Fruit fly (Drosophila melanogaster) whole organism, embryonic: ENCODE results near the gene senju.
A peak's percentile ranks its signal among the peaks of the same experiment; 100 is the strongest.

ENCODE experiments used
- Ada2b ChIP-seq: fragments of 200-800 bp; sonication (Bioruptor generic); IDR thresholded peaks from 2 replicates; pipeline ENCODE4 v1.3.6; 2022; ENCODE audit warnings: missing biosample characterization, missing genetic modification characterization
- B-H1 ChIP-seq: fragments of 200-800 bp; sonication (Bioruptor generic); IDR thresholded peaks from 3 replicates; pipeline ENCODE4 v1.3.6; 2022; ENCODE audit warnings: missing biosample characterization, missing genetic modification characterization
- BEAF-32 ChIP-seq: fragments of 200-800 bp; sonication (Bioruptor generic); optimal IDR thresholded peaks from 3 replicates; lab custom pipeline; 2017; ENCODE audit warnings: missing biosample characterization, missing genetic modification characterization, mild to moderate bottlenecking, moderate library complexity, missing genetic modification reagents
- Blimp-1 ChIP-seq: fragments of 200-800 bp; sonication (Bioruptor generic); optimal IDR thresholded peaks from 3 replicates; lab custom pipeline; 2018; ENCODE audit warnings: missing biosample characterization, missing genetic modification characterization, mild to moderate bottlenecking, moderate library complexity, missing genetic modification reagents
- CG1024 ChIP-seq: fragments of 200-800 bp; sonication (Bioruptor generic); IDR thresholded peaks from 2 replicates; pipeline ENCODE4 v1.3.6; 2022; ENCODE audit warnings: missing biosample characterization, missing genetic modification characterization
- CG10959 ChIP-seq: fragments of 200-800 bp; sonication (Bioruptor generic); IDR thresholded peaks from 2 replicates; pipeline ENCODE4 v1.3.6; 2022; ENCODE audit warnings: missing biosample characterization, missing genetic modification characterization
- CG11085 ChIP-seq: fragments of 200-800 bp; sonication (Bioruptor generic); IDR thresholded peaks from 2 replicates; pipeline ENCODE4 v1.3.6; 2022; ENCODE audit warnings: missing biosample characterization, missing genetic modification characterization
- CG11695 ChIP-seq: fragments of 200-800 bp; sonication (Bioruptor generic); IDR thresholded peaks from 3 replicates; pipeline ENCODE4 v1.3.6; 2022; ENCODE audit warnings: missing biosample characterization, missing genetic modification characterization
- CG12391 ChIP-seq: fragments of 200-800 bp; sonication (Bioruptor generic); optimal IDR thresholded peaks from 3 replicates; lab custom pipeline; 2018; ENCODE audit warnings: missing biosample characterization, mild to moderate bottlenecking, missing genetic modification characterization, moderate library complexity
- CG12659 ChIP-seq: fragments of 200-800 bp; sonication (Bioruptor generic); optimal IDR thresholded peaks from 3 replicates; lab custom pipeline; 2017; ENCODE audit warnings: mild to moderate bottlenecking, missing biosample characterization, missing genetic modification reagents, missing genetic modification characterization
- CG13424 ChIP-seq: fragments of 200-800 bp; sonication (Bioruptor generic); optimal IDR thresholded peaks from 2 replicates; lab custom pipeline; 2019; ENCODE audit warnings: missing biosample characterization, mild to moderate bottlenecking, missing genetic modification characterization, moderate library complexity
- CG13894 ChIP-seq: fragments of 200-800 bp; sonication (Bioruptor generic); optimal IDR thresholded peaks from 3 replicates; lab custom pipeline; 2018; ENCODE audit warnings: missing biosample characterization, mild to moderate bottlenecking, missing genetic modification characterization, moderate library complexity
- CG15269 ChIP-seq: fragments of 200-800 bp; sonication (Bioruptor generic); optimal IDR thresholded peaks from 2 replicates; lab custom pipeline; 2018; ENCODE audit warnings: missing biosample characterization, mild to moderate bottlenecking, missing genetic modification characterization, moderate library complexity
- CG15696 ChIP-seq: fragments of 200-800 bp; sonication (Bioruptor generic); optimal IDR thresholded peaks from 2 replicates; lab custom pipeline; 2019; ENCODE audit warnings: missing biosample characterization, mild to moderate bottlenecking, missing genetic modification characterization, moderate library complexity
- CG16815 ChIP-seq: fragments of 200-800 bp; sonication (Bioruptor generic); optimal IDR thresholded peaks from 3 replicates; lab custom pipeline; 2017; ENCODE audit warnings: missing biosample characterization, mild to moderate bottlenecking, missing genetic modification characterization
- CG17361 ChIP-seq: fragments of 200-800 bp; sonication (Bioruptor generic); IDR thresholded peaks from 3 replicates; pipeline ENCODE4 v1.3.6; 2022; ENCODE audit warnings: missing biosample characterization, missing genetic modification characterization
- CG2116 ChIP-seq: fragments of 200-800 bp; sonication (Bioruptor generic); optimal IDR thresholded peaks from 3 replicates; lab custom pipeline; 2018; ENCODE audit warnings: missing biosample characterization, mild to moderate bottlenecking, missing genetic modification characterization
- CG2129 ChIP-seq: fragments of 200-800 bp; sonication (Bioruptor generic); IDR thresholded peaks from 2 replicates; pipeline ENCODE4 v1.3.6; 2022; ENCODE audit warnings: missing biosample characterization, missing genetic modification characterization; ENCODE audit not compliant: partially characterized antibody
- CG32772 ChIP-seq: fragments of 200-800 bp; sonication (Bioruptor generic); IDR thresholded peaks from 2 replicates; pipeline ENCODE4 v1.3.6; 2022; ENCODE audit warnings: missing biosample characterization, missing genetic modification characterization
- CG4820 ChIP-seq: fragments of 200-800 bp; sonication (Bioruptor generic); optimal IDR thresholded peaks from 3 replicates; lab custom pipeline; 2016; ENCODE audit warnings: missing biosample characterization, missing genetic modification characterization
- CG5953 ChIP-seq: fragments of 200-800 bp; sonication (Bioruptor generic); IDR thresholded peaks from 2 replicates; pipeline ENCODE4 v1.3.6; 2022; ENCODE audit warnings: missing biosample characterization, missing genetic modification characterization
- CG7963 ChIP-seq: fragments of 200-800 bp; sonication (Bioruptor generic); IDR thresholded peaks from 3 replicates; pipeline ENCODE4 v1.3.6; 2022; ENCODE audit warnings: missing biosample characterization, missing genetic modification characterization; ENCODE audit not compliant: partially characterized antibody
- CG9609 ChIP-seq: fragments of 200-800 bp; sonication (Bioruptor generic); optimal IDR thresholded peaks from 3 replicates; lab custom pipeline; 2016; ENCODE audit warnings: missing biosample characterization, missing genetic modification characterization
- Dbx ChIP-seq: fragments of 200-800 bp; sonication (Bioruptor generic); IDR thresholded peaks from 3 replicates; pipeline ENCODE4 v1.3.6; 2022; ENCODE audit warnings: missing biosample characterization, missing genetic modification characterization
- Dek ChIP-seq: fragments of 200-800 bp; sonication (Bioruptor generic); optimal IDR thresholded peaks from 3 replicates; lab custom pipeline; 2019; ENCODE audit warnings: missing biosample characterization, mild to moderate bottlenecking, missing genetic modification characterization, moderate library complexity
- Ets97D ChIP-seq: fragments of 200-800 bp; sonication (Bioruptor generic); optimal IDR thresholded peaks from 3 replicates; lab custom pipeline; 2016; ENCODE audit warnings: missing biosample characterization, missing genetic modification characterization
- Fer1 ChIP-seq: fragments of 200-800 bp; sonication (Bioruptor generic); optimal IDR thresholded peaks from 2 replicates; lab custom pipeline; 2017; ENCODE audit warnings: missing biosample characterization, mild to moderate bottlenecking, missing genetic modification characterization
- HHEX ChIP-seq: fragments of 200-800 bp; sonication (Bioruptor generic); optimal IDR thresholded peaks from 3 replicates; lab custom pipeline; 2017; ENCODE audit warnings: missing biosample characterization, mild to moderate bottlenecking, missing genetic modification characterization, missing genetic modification reagents
- Hr39 ChIP-seq: fragments of >200 bp; optimal IDR thresholded peaks from 2 replicates; lab custom pipeline; 2017
- Jarid2 ChIP-seq: fragments of 200-800 bp; sonication (Bioruptor generic); optimal IDR thresholded peaks from 3 replicates; lab custom pipeline; 2017; ENCODE audit warnings: mild to moderate bottlenecking, missing biosample characterization, missing genetic modification reagents, missing genetic modification characterization
- NfI ChIP-seq: fragments of 200-800 bp; sonication (Bioruptor generic); optimal IDR thresholded peaks from 3 replicates; lab custom pipeline; 2018; ENCODE audit warnings: missing biosample characterization, mild to moderate bottlenecking, missing genetic modification characterization, moderate library complexity
- Side ChIP-seq: fragments of 200-800 bp; sonication (Bioruptor generic); optimal IDR thresholded peaks from 2 replicates; lab custom pipeline; 2016; ENCODE audit warnings: missing biosample characterization, missing genetic modification characterization
- Sry-δ ChIP-seq: fragments of 200-800 bp; sonication (Bioruptor generic); optimal IDR thresholded peaks from 2 replicates; lab custom pipeline; 2016; ENCODE audit warnings: missing biosample characterization, missing genetic modification characterization
- Usf ChIP-seq: fragments of 200-800 bp; sonication (Bioruptor generic); optimal IDR thresholded peaks from 2 replicates; lab custom pipeline; 2017; ENCODE audit warnings: missing genotype, missing biosample characterization, missing genetic modification characterization
- ara ChIP-seq: fragments of 200-800 bp; sonication (Bioruptor generic); IDR thresholded peaks from 2 replicates; pipeline ENCODE4 v1.3.6; 2022; ENCODE audit warnings: missing biosample characterization, missing genetic modification characterization
- cato ChIP-seq: fragments of 200-800 bp; sonication (Bioruptor generic); optimal IDR thresholded peaks from 2 replicates; lab custom pipeline; 2016; ENCODE audit warnings: missing biosample characterization, missing genetic modification characterization, borderline replicate concordance
- chif ChIP-seq, 2 experiments: fragments of 200-800 bp; sonication (Bioruptor generic); optimal IDR thresholded peaks; 3 replicates each; lab custom pipeline; 2016; ENCODE audit warnings: missing biosample characterization in 2 of 2, missing genetic modification characterization in 2 of 2
- cwo ChIP-seq: fragments of 200-800 bp; sonication (Bioruptor generic); optimal IDR thresholded peaks from 3 replicates; lab custom pipeline; 2017; ENCODE audit warnings: missing biosample characterization, missing genetic modification characterization, mild to moderate bottlenecking, moderate library complexity, missing genetic modification reagents
- dimm ChIP-seq: fragments of 200-800 bp; sonication (Bioruptor generic); IDR thresholded peaks from 2 replicates; pipeline ENCODE4 v1.3.6; 2022; ENCODE audit warnings: missing biosample characterization, missing genetic modification characterization
- disco-r ChIP-seq: fragments of 200-800 bp; sonication (Bioruptor generic); optimal IDR thresholded peaks from 2 replicates; lab custom pipeline; 2016; ENCODE audit warnings: missing biosample characterization, missing genetic modification characterization
- dysf ChIP-seq: fragments of 200-800 bp; sonication (Bioruptor generic); IDR thresholded peaks from 3 replicates; pipeline ENCODE4 v1.3.6; 2022; ENCODE audit warnings: missing biosample characterization, missing genetic modification characterization
- emc ChIP-seq: fragments of 200-800 bp; sonication (Bioruptor generic); optimal IDR thresholded peaks from 2 replicates; lab custom pipeline; 2016; ENCODE audit warnings: missing biosample characterization, missing genetic modification characterization
- exex ChIP-seq: fragments of 200-800 bp; sonication (Bioruptor generic); optimal IDR thresholded peaks from 4 replicates; lab custom pipeline; 2018; ENCODE audit warnings: missing biosample characterization, mild to moderate bottlenecking, missing genetic modification characterization, moderate library complexity
- gsb-n ChIP-seq: fragments of 200-800 bp; sonication (Bioruptor generic); optimal IDR thresholded peaks from 3 replicates; lab custom pipeline; 2018; ENCODE audit warnings: missing biosample characterization, mild to moderate bottlenecking, missing genetic modification characterization
- insv ChIP-seq, 2 experiments: fragments of 200-800 bp; sonication (Bioruptor generic); optimal IDR thresholded peaks; 3 replicates each; lab custom pipeline; 2016 to 2018; ENCODE audit warnings: missing biosample characterization in 2 of 2, missing genetic modification characterization in 2 of 2
- ken ChIP-seq: fragments of 200-800 bp; sonication (Bioruptor generic); IDR thresholded peaks from 3 replicates; pipeline ENCODE4 v1.3.6; 2022; ENCODE audit warnings: missing biosample characterization, missing genetic modification characterization
- kni ChIP-seq: fragments of 200-800 bp; sonication (Bioruptor generic); optimal IDR thresholded peaks from 3 replicates; lab custom pipeline; 2017; ENCODE audit warnings: mild to moderate bottlenecking, missing biosample characterization, missing genetic modification reagents, missing genetic modification characterization
- sim ChIP-seq: fragments of 200-800 bp; sonication (Bioruptor generic); IDR thresholded peaks from 2 replicates; pipeline ENCODE4 v1.3.6; 2022; ENCODE audit warnings: missing biosample characterization, missing genetic modification characterization
- toy ChIP-seq: fragments of 200-800 bp; sonication (Bioruptor generic); IDR thresholded peaks from 2 replicates; pipeline ENCODE4 v1.3.6; 2022; ENCODE audit warnings: missing biosample characterization, missing genetic modification characterization
- usp ChIP-seq: fragments of >200 bp; optimal IDR thresholded peaks from 2 replicates; lab custom pipeline; 2017; ENCODE audit warnings: missing biosample characterization, missing genetic modification characterization
- vvl ChIP-seq: fragments of 200-800 bp; sonication (Bioruptor generic); IDR thresholded peaks from 2 replicates; pipeline ENCODE4 v1.3.6; 2022; ENCODE audit warnings: missing biosample characterization, missing genetic modification characterization

senju gene

dm6 chr2L:5010784-5011260, 41.8 kb upstream of the senju start, which contains the start of the genes CG31917, Tfb5 and SelT (continued):
- TF ChIP-seq NfI (peak; percentile 59), CG1024 (GFP tag; lab: Robert Waterston, UW) (peak; percentile 34; the same call in 1 of the 2 replicates), CG16815 (GFP tag; lab: Kevin White, UChicago) (no peak), dysf (GFP tag; lab: Robert Waterston, UW) (peak; percentile 57; the same call in 1 of the 3 replicates), ken (GFP tag; lab: Robert Waterston, UW) (no peak), Side (no peak), CG2116 (peak; percentile 56), Ets97D (GFP tag; lab: Kevin White, UChicago) (peak; percentile 65), CG11085 (no peak), CG12391 (tag; lab: Kevin White, UChicago) (peak; percentile 82), B-H1 (no peak), emc (GFP tag; lab: Kevin White, UChicago) (no peak), CG5953 (no peak), HHEX (GFP tag; lab: Kevin White, UChicago) (peak; percentile 25), CG13894 (tag; lab: Kevin White, UChicago) (no peak), dimm (no peak), Ada2b (peak; percentile 46; the same call in 1 of the 2 replicates), CG9609 (peak; percentile 50), CG15696 (tag; lab: Kevin White, UChicago) (peak; percentile 50), kni (no peak), Dbx (0 out of 3 replicates have a peak, but pooled peaks have one; percentile 11), toy (GFP tag; lab: Robert Waterston, UW) (no peak), cato (GFP tag; lab: Kevin White, UChicago) (peak; percentile 8), CG4820 (GFP tag; lab: Kevin White, UChicago) (peak; percentile 24), disco-r (GFP tag; lab: Kevin White, UChicago) (peak; percentile 55), CG10959 (no peak), Sry-δ (peak; percentile 91), CG12659 (GFP tag; lab: Kevin White, UChicago) (peak; percentile 84), CG15269 (tag; lab: Kevin White, UChicago) (no peak), CG32772 (no peak), Blimp-1 (GFP tag; lab: Kevin White, UChicago) (no peak), ara (GFP tag; lab: Robert Waterston, UW) (no peak), cwo (peak; percentile 28), chif (GFP tag; optimal IDR thresholded peaks at IDR 0.05; lab: Kevin White, UChicago) (peak; percentile 17 to 52), Hr39 (lab: Kevin White, UChicago) (no peak), CG13424 (tag; lab: Kevin White, UChicago) (peak; percentile 70), CG11695 (GFP tag; lab: Robert Waterston, UW) (no peak), CG17361 (no peak; the same call in 1 of the 3 replicates), BEAF-32 (GFP tag; lab: Kevin White, UChicago) (peak; percentile 89), usp (GFP tag; lab: Kevin White, UChicago) (no peak), gsb-n (no peak), Usf (GFP tag; lab: Kevin White, UChicago) (peak; percentile 10), vvl (GFP tag; lab: Robert Waterston, UW) (peak; percentile 62), Fer1 (no peak), exex (no peak), sim (GFP tag; lab: Robert Waterston, UW) (no peak), Jarid2 (GFP tag; lab: Kevin White, UChicago) (no peak), Dek (tag; lab: Kevin White, UChicago) (peak; percentile 45), CG7963 (GFP tag; lab: Robert Waterston, UW) (no peak), CG2129 (GFP tag; lab: Robert Waterston, UW) (peak; percentile 60), insv (GFP tag; optimal IDR thresholded peaks at IDR 0.05; lab: Kevin White, UChicago) (peak in 1 of 2 experiments; percentile 44)
